Fruit fly (Drosophila melanogaster): ENCODE measurements around the gene CG4907.

CG4907 gene

dm6 chr3R:22719607-22719949, 9.0 kb upstream of the CG4907 start (continued):
- TF ChIP-seq gcm (GFP tag; optimal IDR thresholded peaks at IDR 0.05) (no peak), kah (GFP tag; optimal IDR thresholded peaks at IDR 0.05) (no peak), salm (tag; optimal IDR thresholded peaks at IDR 0.05) (no peak), fu2 (GFP tag; optimal IDR thresholded peaks at IDR 0.05) (no peak), org-1 (GFP tag; optimal IDR thresholded peaks at IDR 0.05) (peak; percentile 5), CG8388 (GFP tag; optimal IDR thresholded peaks at IDR 0.05) (peak; percentile 26), CG17912 (GFP tag; optimal IDR thresholded peaks at IDR 0.05) (no peak), zfh2 (GFP tag; optimal IDR thresholded peaks at IDR 0.05) (no peak), peb (GFP tag; IDR thresholded peaks at IDR 0.05) (no peak), CG12219 (GFP tag; optimal IDR thresholded peaks at IDR 0.05) (no peak), Antp (GFP tag; optimal IDR thresholded peaks at IDR 0.05) (no peak), nau (GFP tag; optimal IDR thresholded peaks at IDR 0.05) (no peak), C15 (GFP tag; IDR thresholded peaks at IDR 0.05) (no peak), esg (GFP tag; conservative IDR thresholded peaks at IDR 0.05) (peak; percentile 23; the same call in 1 of the 2 replicates), CHES-1-like (GFP tag; optimal IDR thresholded peaks at IDR 0.05) (no peak), Adf1 (GFP tag; IDR thresholded peaks at IDR 0.05) (no peak), Trl (optimal IDR thresholded peaks at IDR 0.05) (no peak), Trl (GFP tag; optimal IDR thresholded peaks at IDR 0.05) (no peak), h (optimal IDR thresholded peaks at IDR 0.05) (no peak), aop (GFP tag; IDR thresholded peaks at IDR 0.05) (no peak), CG12104 (GFP tag; optimal IDR thresholded peaks at IDR 0.05) (no peak), pros (GFP tag; optimal IDR thresholded peaks at IDR 0.05) (no peak), TFAM (GFP tag; optimal IDR thresholded peaks at IDR 0.05) (no peak), Neu2 (GFP tag; optimal IDR thresholded peaks at IDR 0.05; ENCODE audit: borderline replicate concordance) (no peak), hb (GFP tag; IDR thresholded peaks at IDR 0.05; ENCODE audit: partially characterized antibody) (no peak), eyg (GFP tag; optimal IDR thresholded peaks at IDR 0.05) (no peak), pnt (GFP tag; optimal IDR thresholded peaks at IDR 0.05) (peak; percentile 27), crol (GFP tag; IDR thresholded peaks at IDR 0.05) (no peak), Asciz (GFP tag; optimal IDR thresholded peaks at IDR 0.05) (no peak), nom (GFP tag; optimal IDR thresholded peaks at IDR 0.05) (no peak), Deaf1 (tag; optimal IDR thresholded peaks at IDR 0.05) (no peak), row (GFP tag; IDR thresholded peaks at IDR 0.05) (peak; percentile 68), fru (optimal IDR thresholded peaks at IDR 0.05) (no peak), CG13894 (tag; optimal IDR thresholded peaks at IDR 0.05) (no peak), CG12391 (tag; optimal IDR thresholded peaks at IDR 0.05) (peak; percentile 14), nerfin-2 (GFP tag; IDR thresholded peaks at IDR 0.05; ENCODE audit: partially characterized antibody) (no peak), CG8290 (GFP tag; optimal IDR thresholded peaks at IDR 0.05) (no peak), CG8290 (tag; optimal IDR thresholded peaks at IDR 0.05) (no peak), CG15696 (tag; optimal IDR thresholded peaks at IDR 0.05) (peak; percentile 46), CG7839 (tag; optimal IDR thresholded peaks at IDR 0.05) (peak; percentile 55), al (GFP tag; IDR thresholded peaks at IDR 0.05) (no peak), B-H1 (GFP tag; IDR thresholded peaks at IDR 0.05) (0 out of 3 replicates have a peak, but pooled peaks have one; percentile 25), CG30020 (tag; optimal IDR thresholded peaks at IDR 0.05) (no peak), sens (GFP tag) (peak; percentile 86), sc (optimal IDR thresholded peaks at IDR 0.05) (no peak), sc (GFP tag; optimal IDR thresholded peaks at IDR 0.05) (no peak), Xbp1 (GFP tag; optimal IDR thresholded peaks at IDR 0.05) (peak; percentile 20), otp (GFP tag; IDR thresholded peaks at IDR 0.05) (no peak), CG31388 (GFP tag; optimal IDR thresholded peaks at IDR 0.05) (no peak), dpn (GFP tag; optimal IDR thresholded peaks at IDR 0.05) (no peak), Ravus (GFP tag; IDR thresholded peaks at IDR 0.05) (no peak), Doc3 (GFP tag; IDR thresholded peaks at IDR 0.05; ENCODE audit: partially characterized antibody) (no peak), CG12155 (GFP tag; optimal IDR thresholded peaks at IDR 0.05) (no peak), Dad (GFP tag; optimal IDR thresholded peaks at IDR 0.05) (no peak)

Data from whole organism, embryonic.